Worm (Caenorhabditis elegans) whole organism, mixed stage, embryonic: ENCODE results near the gene sra-33.

Experiments used
- M03D4.4 ChIP-seq: sonication (generic microtip); optimal IDR thresholded peaks from 2 replicates; lab custom pipeline; 2017; ENCODE audit warnings: mild to moderate bottlenecking, missing genetic modification characterization, missing compliant biosample characterization
- bed-3 ChIP-seq: fragments of 200-800 bp; sonication (Bioruptor generic); optimal IDR thresholded peaks from 3 replicates; lab custom pipeline; 2018; ENCODE audit warnings: mild to moderate bottlenecking, missing genetic modification characterization, moderate library complexity, missing compliant biosample characterization
- blmp-1 ChIP-seq: fragments of 150-350 bp; optimal IDR thresholded peaks from 2 replicates; lab custom pipeline; 2014; ENCODE audit warnings: missing biosample characterization, missing genetic modification characterization
- ceh-39 ChIP-seq: fragments of 150-350 bp; optimal IDR thresholded peaks from 2 replicates; lab custom pipeline; 2014; ENCODE audit warnings: missing biosample characterization, missing genetic modification characterization
- ceh-43 ChIP-seq: fragments of 200-800 bp; sonication (Bioruptor generic); optimal IDR thresholded peaks from 2 replicates; lab custom pipeline; 2018; ENCODE audit warnings: mild to moderate bottlenecking, missing genetic modification characterization, moderate library complexity, missing compliant biosample characterization
- ces-1 ChIP-seq: fragments of 150-350 bp; optimal IDR thresholded peaks from 2 replicates; lab custom pipeline; 2014; ENCODE audit warnings: missing biosample characterization, missing genetic modification reagents, missing genetic modification characterization
- cnd-1 ChIP-seq: fragments of 200-800 bp; sonication (Bioruptor generic); optimal IDR thresholded peaks from 2 replicates; lab custom pipeline; 2018; ENCODE audit warnings: mild to moderate bottlenecking, missing genetic modification characterization, missing compliant biosample characterization
- drap-1 ChIP-seq: fragments of 200-800 bp; sonication (Bioruptor generic); optimal IDR thresholded peaks from 3 replicates; lab custom pipeline; 2018; ENCODE audit warnings: mild to moderate bottlenecking, missing genetic modification characterization, missing compliant biosample characterization
- elt-1 ChIP-seq: sonication (generic microtip); optimal IDR thresholded peaks from 2 replicates; lab custom pipeline; 2017; ENCODE audit warnings: missing genetic modification characterization, mild to moderate bottlenecking, missing compliant biosample characterization, antibody characterized with exemption, moderate library complexity, borderline replicate concordance; ENCODE audit not compliant: insufficient read depth
- flh-1 ChIP-seq: fragments of 200-800 bp; sonication (Bioruptor generic); optimal IDR thresholded peaks from 2 replicates; lab custom pipeline; 2018; ENCODE audit warnings: mild to moderate bottlenecking, missing genetic modification characterization, moderate library complexity, missing compliant biosample characterization
- ham-2 ChIP-seq: fragments of 200-800 bp; sonication (Bioruptor generic); optimal IDR thresholded peaks from 2 replicates; lab custom pipeline; 2018; ENCODE audit warnings: mild to moderate bottlenecking, missing genetic modification characterization, missing compliant biosample characterization
- hlh-1 ChIP-seq: fragments of 150-350 bp; optimal IDR thresholded peaks from 2 replicates; lab custom pipeline; 2014; ENCODE audit warnings: missing biosample characterization, missing genetic modification reagents, missing genetic modification characterization
- lin-13 ChIP-seq: fragments of 150-350 bp; optimal IDR thresholded peaks from 2 replicates; lab custom pipeline; 2014; ENCODE audit warnings: missing biosample characterization, missing genetic modification characterization
- lin-32 ChIP-seq: fragments of 200-800 bp; sonication (Bioruptor generic); optimal IDR thresholded peaks from 2 replicates; lab custom pipeline; 2018; ENCODE audit warnings: mild to moderate bottlenecking, missing genetic modification characterization, missing compliant biosample characterization
- lsy-2 ChIP-seq: fragments of 150-350 bp; optimal IDR thresholded peaks from 2 replicates; lab custom pipeline; 2014; ENCODE audit warnings: missing biosample characterization, missing genetic modification characterization
- mab-5 ChIP-seq: fragments of 150-350 bp; optimal IDR thresholded peaks from 2 replicates; lab custom pipeline; 2014; ENCODE audit warnings: missing biosample characterization, missing genetic modification characterization
- mep-1 ChIP-seq: fragments of 150-350 bp; optimal IDR thresholded peaks from 2 replicates; lab custom pipeline; 2017; ENCODE audit warnings: missing biosample characterization, missing genetic modification reagents, missing genetic modification characterization, inconsistent platforms
- mls-2 ChIP-seq: sonication (generic microtip); optimal IDR thresholded peaks from 2 replicates; lab custom pipeline; 2016; ENCODE audit warnings: mild to moderate bottlenecking, missing genetic modification characterization, moderate library complexity, missing compliant biosample characterization
- nhr-12 ChIP-seq: fragments of 150-350 bp; optimal IDR thresholded peaks from 2 replicates; lab custom pipeline; 2014; ENCODE audit warnings: missing biosample characterization, missing genetic modification characterization
- nhr-2 ChIP-seq: fragments of 150-350 bp; optimal IDR thresholded peaks from 2 replicates; lab custom pipeline; 2014; ENCODE audit warnings: missing biosample characterization, missing genetic modification characterization
- nhr-28 ChIP-seq: fragments of 150-350 bp; optimal IDR thresholded peaks from 2 replicates; lab custom pipeline; 2014; ENCODE audit warnings: missing biosample characterization, missing genetic modification characterization
- pha-4 ChIP-seq: fragments of 150-350 bp; optimal IDR thresholded peaks from 2 replicates; lab custom pipeline; 2018; ENCODE audit warnings: missing biosample characterization, missing genetic modification reagents, missing genetic modification characterization
- sem-2 ChIP-seq: fragments of 200-800 bp; sonication (Bioruptor generic); optimal IDR thresholded peaks from 2 replicates; lab custom pipeline; 2018; ENCODE audit warnings: mild to moderate bottlenecking, missing genetic modification characterization, missing compliant biosample characterization
- snpc-4 ChIP-seq: fragments of 150-350 bp; optimal IDR thresholded peaks from 2 replicates; lab custom pipeline; 2014; ENCODE audit warnings: missing biosample characterization, missing genetic modification characterization
- sptf-1 ChIP-seq: sonication (generic microtip); optimal IDR thresholded peaks from 2 replicates; lab custom pipeline; 2017; ENCODE audit warnings: mild to moderate bottlenecking, missing genetic modification characterization, moderate library complexity, missing compliant biosample characterization
- tbx-8 ChIP-seq: fragments of 200-800 bp; sonication (Bioruptor generic); optimal IDR thresholded peaks from 2 replicates; lab custom pipeline; 2018; ENCODE audit warnings: mild to moderate bottlenecking, missing genetic modification characterization, moderate library complexity, missing compliant biosample characterization
- unc-120 ChIP-seq: sonication (generic microtip); optimal IDR thresholded peaks from 2 replicates; lab custom pipeline; 2017; ENCODE audit warnings: missing genetic modification characterization, missing compliant biosample characterization; ENCODE audit not compliant: poor library complexity, severe bottlenecking
- unc-39 ChIP-seq: fragments of 150-350 bp; optimal IDR thresholded peaks from 2 replicates; lab custom pipeline; 2014; ENCODE audit warnings: missing biosample characterization, missing genetic modification characterization
- unc-62 ChIP-seq: fragments of 150-350 bp; optimal IDR thresholded peaks from 2 replicates; lab custom pipeline; 2014; ENCODE audit warnings: missing biosample characterization, missing genetic modification reagents, missing genetic modification characterization
- zip-8 ChIP-seq: fragments of 150-350 bp; optimal IDR thresholded peaks from 2 replicates; lab custom pipeline; 2014; ENCODE audit warnings: missing biosample characterization, missing genetic modification characterization

sra-33 gene

DNA sequence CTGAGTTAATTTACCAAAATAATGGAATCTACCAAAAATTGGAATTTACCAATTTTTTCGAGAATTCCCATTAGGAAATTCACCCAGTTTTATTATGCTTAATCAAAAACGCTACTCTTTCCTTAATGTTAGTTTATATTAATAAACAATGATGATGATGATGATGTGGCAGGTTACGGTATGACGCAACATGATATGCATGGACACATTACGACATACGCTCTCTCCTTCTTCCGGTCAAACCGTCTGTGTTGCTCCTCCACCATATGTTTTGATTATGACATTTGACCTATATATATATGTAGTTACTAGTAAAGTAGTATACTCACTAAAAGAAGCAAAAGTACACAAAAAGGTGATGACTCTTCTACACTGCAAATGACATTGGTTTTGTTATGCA, 40.4 kb upstream of the sra-33 start:
- peak; percentile 99 for TF ChIP-seq nhr-2 (tag; lab: Kevin White, UChicago)
- TF ChIP-seq lin-32 (GFP tag; lab: Kevin White, UChicago) = peak; percentile 46
- peak; percentile 61 for TF ChIP-seq cnd-1
- no peak for TF ChIP-seq sptf-1
- TF ChIP-seq unc-62 = peak; percentile 52
- peak; percentile 92 for TF ChIP-seq zip-8 (tag; lab: Kevin White, UChicago)

DNA sequence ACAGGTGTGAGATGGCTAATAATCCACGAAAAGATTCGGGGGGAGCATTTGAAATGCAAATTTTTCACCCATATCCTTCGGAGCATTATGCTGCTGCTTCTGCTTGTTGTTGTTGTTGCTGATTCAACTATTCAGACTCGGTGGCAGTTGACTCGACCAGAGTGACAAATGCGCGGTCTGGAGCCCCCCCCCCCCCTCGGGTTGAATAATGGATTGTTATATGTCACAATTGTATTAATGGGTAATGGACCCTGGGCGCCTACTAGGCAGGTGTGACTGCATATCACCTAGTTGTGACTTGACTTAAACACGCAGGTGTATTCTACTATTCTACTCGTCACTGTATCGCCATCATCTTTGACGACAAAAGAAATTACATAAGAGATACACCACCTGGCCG, 38.5 kb upstream of the sra-33 start:
- peak; percentile 49 for TF ChIP-seq sptf-1
- no peak for TF ChIP-seq unc-62

DNA sequence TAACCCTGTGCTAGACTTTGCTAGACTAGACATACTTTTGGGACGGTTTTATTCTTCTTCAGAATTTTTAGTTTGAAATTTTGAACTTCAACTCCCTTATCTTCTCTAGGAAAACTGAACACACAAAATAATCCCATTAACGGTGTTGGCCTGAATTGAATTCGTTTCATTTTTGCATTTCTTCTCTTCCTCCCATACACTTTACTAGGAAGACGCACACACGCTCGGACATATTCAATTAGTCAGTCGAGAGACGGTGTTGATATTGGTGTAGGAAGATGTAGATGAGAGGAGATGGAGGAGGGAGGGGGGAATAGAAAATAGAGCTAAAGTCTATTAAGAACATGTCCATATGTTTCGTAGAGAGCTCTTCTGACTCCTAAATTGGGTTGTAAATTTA, 37.6 kb upstream of the sra-33 start:
- TF ChIP-seq nhr-12 (no peak), ces-1 (GFP tag; lab: Kevin White, UChicago) (peak; percentile 98)

DNA sequence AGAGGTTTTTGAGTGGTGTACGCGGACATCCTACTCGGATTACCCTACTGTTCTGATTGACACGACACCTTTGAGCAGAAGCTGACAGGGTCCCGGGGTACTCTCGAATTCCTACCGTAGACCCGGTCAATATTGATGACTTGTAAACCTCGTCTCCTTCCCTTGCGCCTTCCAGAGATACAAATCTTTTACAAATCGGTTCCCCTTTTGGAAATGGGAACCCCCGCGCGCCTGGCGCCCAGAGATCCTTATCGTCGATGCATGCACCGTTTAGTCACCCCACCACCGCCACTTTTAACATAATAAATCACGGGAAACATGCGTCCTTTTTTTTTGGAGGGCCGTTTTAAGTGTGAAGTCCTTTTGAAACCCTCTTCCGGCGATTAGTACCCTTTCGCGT, 36.0 kb upstream of the sra-33 start:
- TF ChIP-seq ces-1 (GFP tag; lab: Kevin White, UChicago) = no peak
- no peak for TF ChIP-seq tbx-8 (GFP tag; lab: Kevin White, UChicago)
- TF ChIP-seq nhr-12 = no peak
- no peak for TF ChIP-seq mls-2 (tag; lab: Kevin White, UChicago)
- TF ChIP-seq sem-2 (GFP tag; lab: Kevin White, UChicago) = no peak
- no peak for TF ChIP-seq mep-1 (tag; lab: Kevin White, UChicago)
- no peak for TF ChIP-seq ceh-43
- no peak for TF ChIP-seq mab-5 (tag; lab: Kevin White, UChicago)
- no peak for TF ChIP-seq lsy-2
- TF ChIP-seq lin-32 (GFP tag; lab: Kevin White, UChicago) = no peak
- TF ChIP-seq lin-13 (tag; lab: Kevin White, UChicago) = no peak
- TF ChIP-seq blmp-1 (tag; lab: Kevin White, UChicago) = no peak
- TF ChIP-seq nhr-28 (tag; lab: Kevin White, UChicago) = no peak
- TF ChIP-seq flh-1 (GFP tag; lab: Kevin White, UChicago) = no peak
- no peak for TF ChIP-seq ceh-39 (tag; lab: Kevin White, UChicago)
- TF ChIP-seq sptf-1 = no peak
- TF ChIP-seq bed-3 = no peak
- TF ChIP-seq, all 35 proteins: peak for 0

DNA sequence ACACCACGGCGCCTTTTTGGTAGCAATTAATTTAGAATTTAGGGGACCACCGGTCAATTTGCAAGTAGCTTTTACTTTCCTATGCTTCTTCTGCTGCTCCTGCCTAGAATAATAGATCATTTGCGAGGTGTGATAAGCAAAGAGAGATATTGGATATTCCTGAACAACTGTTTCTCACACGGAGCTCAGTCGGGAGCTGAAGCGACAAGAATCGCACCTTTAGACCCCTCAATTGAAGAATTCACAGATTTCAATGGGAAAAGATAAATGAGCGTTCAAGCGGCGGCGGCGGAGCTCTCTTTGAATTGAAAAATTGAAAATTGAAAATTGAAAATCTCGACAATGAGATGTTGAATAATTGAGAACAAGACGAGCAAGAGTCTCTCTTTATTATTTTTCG, 35.5 kb upstream of the sra-33 start:
- TF ChIP-seq unc-120 (tag; lab: Kevin White, UChicago) (peak; percentile 4), snpc-4 (tag; lab: Kevin White, UChicago) (no peak), hlh-1 (tag; lab: Kevin White, UChicago) (peak; percentile 92)
- TF ChIP-seq, all 35 proteins: peak for 2

DNA sequence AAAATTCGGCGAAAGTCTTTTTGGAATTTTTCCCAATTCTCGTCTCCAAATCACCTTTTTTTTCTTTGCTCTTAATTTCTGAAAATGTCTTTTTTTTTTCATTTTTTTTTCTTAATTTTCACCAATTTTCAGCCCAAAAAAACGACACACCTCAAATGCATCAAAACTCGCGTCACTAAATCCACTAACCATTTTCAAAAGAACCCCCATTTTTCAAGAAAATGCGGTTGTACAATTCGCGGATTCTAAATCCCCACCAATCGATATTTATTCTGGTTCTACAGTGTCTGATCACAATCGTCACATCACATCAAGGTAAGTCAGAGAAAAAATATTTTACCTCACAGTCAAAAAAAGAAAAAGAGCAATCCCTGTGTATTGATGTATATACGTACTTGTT, 34.8 kb upstream of the sra-33 start, which contains the start of gene vab-1:
TSS of gene vab-1 (plus strand) at position 133 of the 400 bp plus-strand sequence.
- no peak for TF ChIP-seq elt-1 (tag; lab: Kevin White, UChicago)
- no peak for TF ChIP-seq mls-2 (tag; lab: Kevin White, UChicago)
- no peak for TF ChIP-seq ceh-39 (tag; lab: Kevin White, UChicago)
- TF ChIP-seq drap-1 (GFP tag; lab: Kevin White, UChicago) = no peak
- TF ChIP-seq unc-120 (tag; lab: Kevin White, UChicago) = no peak
- TF ChIP-seq lin-13 (tag; lab: Kevin White, UChicago) = no peak
- no peak for TF ChIP-seq nhr-12
- TF ChIP-seq ceh-43 = no peak
- no peak for TF ChIP-seq pha-4 (tag; lab: Kevin White, UChicago)
- TF ChIP-seq M03D4.4 (tag; lab: Kevin White, UChicago) = no peak
- TF ChIP-seq blmp-1 (tag; lab: Kevin White, UChicago) = no peak
- no peak for TF ChIP-seq tbx-8 (GFP tag; lab: Kevin White, UChicago)
- TF ChIP-seq bed-3 = no peak
- no peak for TF ChIP-seq unc-39 (tag; lab: Kevin White, UChicago)
- no peak for TF ChIP-seq ham-2 (GFP tag; lab: Kevin White, UChicago)
- no peak for TF ChIP-seq ces-1 (GFP tag; lab: Kevin White, UChicago)
- TF ChIP-seq, all 35 proteins: peak for 0
